Worm (Caenorhabditis elegans) whole organism, young adult: Measurements from ENCODE around the gene srw-38.

Experiments used
- F33H1.4 ChIP-seq: fragments of 200-800 bp; sonication (Bioruptor generic); IDR thresholded peaks from 2 replicates; pipeline ENCODE4 v1.3.6; 2022; ENCODE audit warnings: missing genetic modification reagents, missing genetic modification characterization, missing compliant biosample characterization
- F57A8.1 ChIP-seq: fragments of 200-800 bp; sonication (Bioruptor generic); optimal IDR thresholded peaks from 2 replicates; lab custom pipeline; 2018; ENCODE audit warnings: mild to moderate bottlenecking, missing genetic modification characterization, moderate library complexity, missing compliant biosample characterization
- T07F8.4 ChIP-seq: sonication (generic microtip); optimal IDR thresholded peaks from 2 replicates; lab custom pipeline; 2016; ENCODE audit warnings: mild to moderate bottlenecking, missing genetic modification characterization, moderate library complexity, missing compliant biosample characterization
- Y53F4B.3 ChIP-seq: fragments of 200-800 bp; sonication (Bioruptor generic); IDR thresholded peaks from 2 replicates; pipeline ENCODE4 v1.3.6; 2022; ENCODE audit warnings: missing genetic modification reagents, missing genetic modification characterization, missing compliant biosample characterization
- attf-5 ChIP-seq: fragments of 200-800 bp; sonication (Bioruptor generic); optimal IDR thresholded peaks from 2 replicates; lab custom pipeline; 2018; ENCODE audit warnings: mild to moderate bottlenecking, missing genetic modification characterization, missing compliant biosample characterization
- egl-18 ChIP-seq: fragments of 200-800 bp; sonication (Bioruptor generic); IDR thresholded peaks from 2 replicates; pipeline ENCODE4 v1.3.6; 2022; ENCODE audit warnings: missing genetic modification reagents, missing genetic modification characterization, missing compliant biosample characterization
- ets-4 ChIP-seq: fragments of 200-800 bp; sonication (Bioruptor generic); optimal IDR thresholded peaks from 2 replicates; lab custom pipeline; 2018; ENCODE audit warnings: mild to moderate bottlenecking, missing genetic modification characterization, missing compliant biosample characterization
- him-1 ChIP-seq: sonication (generic microtip); optimal IDR thresholded peaks from 2 replicates; lab custom pipeline; 2016; ENCODE audit warnings: missing genotype, missing genetic modification reagents, missing genetic modification characterization, missing compliant biosample characterization

- TF ChIP-seq egl-18 (GFP tag; lab: Robert Waterston, UW) (no peak), T07F8.4 (tag; lab: Kevin White, UChicago) (no peak), F33H1.4 (GFP tag; lab: Robert Waterston, UW) (no peak), ets-4 (GFP tag; lab: Kevin White, UChicago) (no peak), him-1 (tag; lab: Kevin White, UChicago) (no peak), F57A8.1 (GFP tag; lab: Kevin White, UChicago) (no peak), Y53F4B.3 (GFP tag; lab: Robert Waterston, UW) (no peak), attf-5 (GFP tag; lab: Kevin White, UChicago) (no peak)
These were observed 14.1 kb upstream of the srw-38 start, which contains the start of gene Y116F11B.17 for ce11 chrV:19822093-19822492.
